Worm (Caenorhabditis elegans): ENCODE measurements around the gene B0303.11.
A peak's percentile ranks its signal among the peaks of the same experiment; 100 is the strongest.

Gene B0303.11

ce11 chrIII:8663143-8663542, 47.1 kb downstream of the B0303.11 start:
- no peak for TF ChIP-seq tbp1 (GFP tag; optimal IDR thresholded peaks at IDR 0.05)
- TF ChIP-seq ztf-6 (GFP tag; IDR thresholded peaks at IDR 0.05), result no peak
- TF ChIP-seq Y67H2A.10 (GFP tag; conservative IDR thresholded peaks at IDR 0.05), result no peak
- TF ChIP-seq C06A6.2 (GFP tag; conservative IDR thresholded peaks at IDR 0.05), result no peak
- TF ChIP-seq lin-54 (GFP tag; optimal IDR thresholded peaks at IDR 0.05), result no peak
- no peak for TF ChIP-seq mes-4 (tag; optimal IDR thresholded peaks at IDR 0.05)

- TF ChIP-seq zfh-2 (GFP tag; conservative IDR thresholded peaks at IDR 0.05), result no peak
- no peak for TF ChIP-seq F23B12.7 (tag; optimal IDR thresholded peaks at IDR 0.05; ENCODE audit: insufficient read depth)
- no peak for TF ChIP-seq sptf-2 (GFP tag; optimal IDR thresholded peaks at IDR 0.05)
- TF ChIP-seq let-526 (GFP tag; IDR thresholded peaks at IDR 0.05), result peak; percentile 53; the same call in 1 of the 2 replicates
- peak; percentile 35 for TF ChIP-seq unc-62 (GFP tag; optimal IDR thresholded peaks at IDR 0.05)
- no peak for TF ChIP-seq nhr-27 (tag; optimal IDR thresholded peaks at IDR 0.05)
- no peak for TF ChIP-seq hmg-20 (GFP tag; IDR thresholded peaks at IDR 0.05)
- TF ChIP-seq repo-1 (tag; optimal IDR thresholded peaks at IDR 0.05), result peak; percentile 51
- TF ChIP-seq rec-8 (tag; optimal IDR thresholded peaks at IDR 0.05), result no peak
- TF ChIP-seq ekl-4 (GFP tag; IDR thresholded peaks at IDR 0.05), result 0 out of 2 replicates have a peak, but pooled peaks have one; percentile 18
- no peak for TF ChIP-seq Y67H2A.10 (GFP tag; conservative IDR thresholded peaks at IDR 0.05)
- peak; percentile 5 for TF ChIP-seq ztf-3 (GFP tag; optimal IDR thresholded peaks at IDR 0.05)
- TF ChIP-seq mcd-1 (GFP tag; IDR thresholded peaks at IDR 0.05), result peak; percentile 46; the same call in 1 of the 2 replicates
- TF ChIP-seq nfya-2 (GFP tag; IDR thresholded peaks at IDR 0.05), result no peak
- no peak for TF ChIP-seq cebp-2 (GFP tag; IDR thresholded peaks at IDR 0.05)
- no peak for TF ChIP-seq T07F8.4 (tag; optimal IDR thresholded peaks at IDR 0.05)
- TF ChIP-seq Y79H2A.3 (GFP tag; conservative IDR thresholded peaks at IDR 0.05), result no peak
- TF ChIP-seq nhr-179 (tag; optimal IDR thresholded peaks at IDR 0.05), result no peak
- TF ChIP-seq lin-40 (tag; optimal IDR thresholded peaks at IDR 0.05), result peak; percentile 91
- TF ChIP-seq die-1 (tag; optimal IDR thresholded peaks at IDR 0.05), result peak; percentile 52
- no peak for TF ChIP-seq ceh-79 (tag; optimal IDR thresholded peaks at IDR 0.05)
- TF ChIP-seq ztf-18 (tag; optimal IDR thresholded peaks at IDR 0.05), result peak; percentile 25
- no peak for TF ChIP-seq him-1 (tag; optimal IDR thresholded peaks at IDR 0.05)
- no peak for TF ChIP-seq F55B11.4 (tag; optimal IDR thresholded peaks at IDR 0.05; ENCODE audit: borderline replicate concordance, insufficient read depth)
- TF ChIP-seq C17E4.6 (GFP tag; IDR thresholded peaks at IDR 0.05), result no peak
- peak in 1 of 2 experiments; percentile 85 for TF ChIP-seq let-607 (tag; optimal IDR thresholded peaks at IDR 0.05)
- TF ChIP-seq athp-1 (tag; optimal IDR thresholded peaks at IDR 0.05), result no peak
- TF ChIP-seq madf-8 (GFP tag; conservative IDR thresholded peaks at IDR 0.05), result no peak
- TF ChIP-seq aptf-3 (GFP tag; IDR thresholded peaks at IDR 0.05), result no peak
- no peak for TF ChIP-seq lin-35 (GFP tag; optimal IDR thresholded peaks at IDR 0.05)
- peak; percentile 72; the same call in 1 of the 2 replicates for TF ChIP-seq nfyb-1 (GFP tag; IDR thresholded peaks at IDR 0.05)
- TF ChIP-seq ztf-6 (GFP tag; IDR thresholded peaks at IDR 0.05), result no peak
- TF ChIP-seq ztf-22 (GFP tag; optimal IDR thresholded peaks at IDR 0.05), result peak; percentile 64
- peak; percentile 58 for TF ChIP-seq hmg-1.2 (GFP tag; IDR thresholded peaks at IDR 0.05)
- no peak for TF ChIP-seq egl-18 (GFP tag; IDR thresholded peaks at IDR 0.05)
- peak; percentile 74 for TF ChIP-seq K11D2.4 (GFP tag; IDR thresholded peaks at IDR 0.05)
- no peak for TF ChIP-seq Y95B8A.8 (GFP tag; IDR thresholded peaks at IDR 0.05)
- TF ChIP-seq Y53F4B.3 (GFP tag; IDR thresholded peaks at IDR 0.05), result no peak
- no peak for TF ChIP-seq lsl-1 (GFP tag; optimal IDR thresholded peaks at IDR 0.05)
- TF ChIP-seq tbp1 (GFP tag; optimal IDR thresholded peaks at IDR 0.05), result peak; percentile 68
- TF ChIP-seq ets-4 (GFP tag; optimal IDR thresholded peaks at IDR 0.05), result no peak
- no peak for TF ChIP-seq ceh-58 (GFP tag; IDR thresholded peaks at IDR 0.05)
- peak; percentile 88 for TF ChIP-seq chd-7 (tag; optimal IDR thresholded peaks at IDR 0.05)
- no peak for TF ChIP-seq F10E7.11 (tag; optimal IDR thresholded peaks at IDR 0.05)
These were observed 51.8 kb downstream of the B0303.11 start for ce11 chrIII:8658367-8658761.
